Worm (Caenorhabditis elegans) whole organism, L3 larva: Measurements from ENCODE around the gene C01C4.3.

Source experiments
- egl-27 ChIP-seq: sonication (generic microtip); optimal IDR thresholded peaks from 4 replicates; lab custom pipeline; 2017; ENCODE audit warnings: missing biosample characterization, missing genetic modification reagents, missing genetic modification characterization
- nhr-12 ChIP-seq: fragments of 150-350 bp; optimal IDR thresholded peaks from 2 replicates; lab custom pipeline; 2014; ENCODE audit warnings: missing biosample characterization, missing genetic modification characterization
- zag-1 ChIP-seq: fragments of 150-350 bp; optimal IDR thresholded peaks from 2 replicates; lab custom pipeline; 2014; ENCODE audit warnings: missing biosample characterization, missing genetic modification characterization

DNA sequence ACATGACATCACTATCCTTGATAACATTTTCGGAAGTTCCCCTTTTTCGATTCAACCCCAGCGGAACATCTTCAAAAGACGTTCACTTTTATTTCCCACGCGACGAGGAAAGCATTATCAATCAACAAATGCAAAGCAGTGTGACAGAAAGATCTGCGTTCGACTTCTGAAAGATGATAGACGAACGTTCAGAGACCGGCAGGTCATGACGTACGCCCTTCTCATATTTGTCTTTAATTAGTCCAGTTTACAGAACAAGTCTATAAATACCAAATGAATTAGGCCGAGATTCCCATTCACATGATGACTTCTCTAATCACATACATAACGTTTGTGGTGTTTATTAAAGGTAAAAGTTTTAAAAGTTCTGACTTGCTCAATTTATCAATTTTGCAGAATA, 42.1 kb upstream of the C01C4.3 start, which contains the start of gene R11G1.11:
- no peak for TF ChIP-seq nhr-12 (tag; lab: Kevin White, UChicago)
- no peak for TF ChIP-seq zag-1 (tag; lab: Kevin White, UChicago)
- no peak for TF ChIP-seq egl-27 (tag; lab: Kevin White, UChicago)
